Worm (Caenorhabditis elegans) whole organism, young adult: ENCODE results near the gene pals-16.

Source experiments
- D2030.7 ChIP-seq: fragments of 200-800 bp; sonication (Bioruptor generic); IDR thresholded peaks from 2 replicates; pipeline ENCODE4 v1.3.6; 2022; ENCODE audit warnings: missing genetic modification reagents, missing genetic modification characterization, missing compliant biosample characterization
- F10E7.11 ChIP-seq: sonication (generic microtip); optimal IDR thresholded peaks from 2 replicates; lab custom pipeline; 2017; ENCODE audit warnings: mild to moderate bottlenecking, missing genetic modification characterization, moderate library complexity, missing compliant biosample characterization
- F23B12.7 ChIP-seq: sonication (generic microtip); optimal IDR thresholded peaks from 2 replicates; lab custom pipeline; 2017; ENCODE audit warnings: missing genetic modification characterization, mild to moderate bottlenecking, missing compliant biosample characterization, antibody characterized with exemption, moderate library complexity; ENCODE audit not compliant: insufficient read depth
- F55B11.4 ChIP-seq: sonication (generic microtip); optimal IDR thresholded peaks from 2 replicates; lab custom pipeline; 2016; ENCODE audit warnings: missing compliant biosample characterization, missing genetic modification characterization, borderline replicate concordance; ENCODE audit not compliant: insufficient read depth
- F57A8.1 ChIP-seq: fragments of 200-800 bp; sonication (Bioruptor generic); optimal IDR thresholded peaks from 2 replicates; lab custom pipeline; 2018; ENCODE audit warnings: mild to moderate bottlenecking, missing genetic modification characterization, moderate library complexity, missing compliant biosample characterization
- K12H6.12 ChIP-seq: fragments of 200-800 bp; sonication (Bioruptor generic); optimal IDR thresholded peaks from 2 replicates; lab custom pipeline; 2018; ENCODE audit warnings: mild to moderate bottlenecking, missing genetic modification characterization, missing compliant biosample characterization
- T26A5.8 ChIP-seq: sonication (generic microtip); optimal IDR thresholded peaks from 2 replicates; lab custom pipeline; 2016; ENCODE audit warnings: missing genetic modification characterization, missing compliant biosample characterization
- Y53G8AR.9 ChIP-seq: fragments of 200-800 bp; sonication (Bioruptor generic); conservative IDR thresholded peaks from 2 replicates; pipeline ENCODE4 v1.3.6; 2022; ENCODE audit warnings: missing genetic modification reagents, missing genetic modification characterization, missing compliant biosample characterization
- ama-1 ChIP-seq, 3 experiments: fragments of 150-350 bp in 1 of 3; sonication (generic microtip) in 2 of 3; optimal IDR thresholded peaks; 2 replicates each; lab custom pipeline; 2014 to 2018; ENCODE audit warnings: missing biosample characterization in 2 of 3, missing genetic modification characterization in 2 of 3, missing genetic modification reagents in 2 of 3
- aptf-2 ChIP-seq: fragments of 200-800 bp; sonication (Bioruptor generic); conservative IDR thresholded peaks from 2 replicates; pipeline ENCODE4 v1.3.6; 2022; ENCODE audit warnings: missing genetic modification reagents, missing genetic modification characterization, missing compliant biosample characterization
- atf-7 ChIP-seq: sonication (generic microtip); optimal IDR thresholded peaks from 2 replicates; lab custom pipeline; 2017; ENCODE audit warnings: mild to moderate bottlenecking, missing genetic modification characterization, missing compliant biosample characterization
- ceh-100 ChIP-seq: fragments of 200-800 bp; sonication (Bioruptor generic); IDR thresholded peaks from 2 replicates; pipeline ENCODE4 v1.3.6; 2022; ENCODE audit warnings: missing genetic modification reagents, missing genetic modification characterization, missing compliant biosample characterization
- ceh-91 ChIP-seq: fragments of 200-800 bp; sonication (Bioruptor generic); IDR thresholded peaks from 2 replicates; pipeline ENCODE4 v1.3.6; 2022; ENCODE audit warnings: missing genetic modification reagents, missing genetic modification characterization, missing compliant biosample characterization
- efl-1 ChIP-seq: fragments of 150-350 bp; optimal IDR thresholded peaks from 2 replicates; lab custom pipeline; 2014; ENCODE audit warnings: missing biosample characterization, missing genetic modification reagents, missing genetic modification characterization
- ekl-4 ChIP-seq: fragments of 200-800 bp; sonication (Bioruptor generic); IDR thresholded peaks from 2 replicates; pipeline ENCODE4 v1.3.6; 2022; ENCODE audit warnings: missing genetic modification reagents, missing genetic modification characterization, missing compliant biosample characterization
- ets-4 ChIP-seq: fragments of 200-800 bp; sonication (Bioruptor generic); optimal IDR thresholded peaks from 2 replicates; lab custom pipeline; 2018; ENCODE audit warnings: mild to moderate bottlenecking, missing genetic modification characterization, missing compliant biosample characterization
- him-1 ChIP-seq: sonication (generic microtip); optimal IDR thresholded peaks from 2 replicates; lab custom pipeline; 2016; ENCODE audit warnings: missing genotype, missing genetic modification reagents, missing genetic modification characterization, missing compliant biosample characterization
- hlh-26 ChIP-seq: fragments of 200-800 bp; sonication (Bioruptor generic); conservative IDR thresholded peaks from 2 replicates; pipeline ENCODE4 v1.3.6; 2022; ENCODE audit warnings: missing genetic modification reagents, missing genetic modification characterization, missing compliant biosample characterization
- hmg-1.2 ChIP-seq: fragments of 200-800 bp; sonication (Bioruptor generic); IDR thresholded peaks from 2 replicates; pipeline ENCODE4 v1.3.6; 2022; ENCODE audit warnings: missing genetic modification reagents, missing genetic modification characterization, missing compliant biosample characterization
- hsf-1 ChIP-seq: fragments of 200-800 bp; sonication (Bioruptor generic); IDR thresholded peaks from 2 replicates; pipeline ENCODE4 v1.3.6; 2022; ENCODE audit warnings: missing genetic modification reagents, missing genetic modification characterization, missing compliant biosample characterization
- lin-54 ChIP-seq: fragments of 200-800 bp; sonication (Bioruptor generic); optimal IDR thresholded peaks from 2 replicates; lab custom pipeline; 2018; ENCODE audit warnings: mild to moderate bottlenecking, missing genetic modification characterization, missing compliant biosample characterization
- lir-1 ChIP-seq: fragments of 200-800 bp; sonication (Bioruptor generic); conservative IDR thresholded peaks from 2 replicates; pipeline ENCODE4 v1.3.6; 2022; ENCODE audit warnings: missing genetic modification reagents, missing genetic modification characterization, missing compliant biosample characterization
- madf-10 ChIP-seq: sonication (generic microtip); optimal IDR thresholded peaks from 2 replicates; lab custom pipeline; 2016; ENCODE audit warnings: mild to moderate bottlenecking, missing genetic modification characterization, missing compliant biosample characterization
- madf-3 ChIP-seq: fragments of 200-800 bp; sonication (Bioruptor generic); IDR thresholded peaks from 2 replicates; pipeline ENCODE4 v1.3.6; 2022; ENCODE audit warnings: missing genetic modification reagents, missing genetic modification characterization, missing compliant biosample characterization
- mcd-1 ChIP-seq: fragments of 200-800 bp; sonication (Bioruptor generic); IDR thresholded peaks from 2 replicates; pipeline ENCODE4 v1.3.6; 2022; ENCODE audit warnings: missing genetic modification reagents, missing genetic modification characterization, missing compliant biosample characterization
- nfya-2 ChIP-seq: fragments of 200-800 bp; sonication (Bioruptor generic); IDR thresholded peaks from 2 replicates; pipeline ENCODE4 v1.3.6; 2022; ENCODE audit warnings: missing genetic modification reagents, missing genetic modification characterization, missing compliant biosample characterization
- nfyb-1 ChIP-seq: fragments of 200-800 bp; sonication (Bioruptor generic); IDR thresholded peaks from 2 replicates; pipeline ENCODE4 v1.3.6; 2022; ENCODE audit warnings: missing genetic modification reagents, missing genetic modification characterization, missing compliant biosample characterization
- nhr-27 ChIP-seq: fragments of 200-800 bp; sonication (Bioruptor generic); optimal IDR thresholded peaks from 2 replicates; lab custom pipeline; 2018; ENCODE audit warnings: mild to moderate bottlenecking, missing genetic modification characterization, moderate library complexity, missing compliant biosample characterization
- nhr-80 ChIP-seq: sonication (generic microtip); optimal IDR thresholded peaks from 2 replicates; lab custom pipeline; 2016; ENCODE audit warnings: missing genetic modification characterization, missing compliant biosample characterization
- nhr-90 ChIP-seq: sonication (generic microtip); optimal IDR thresholded peaks from 2 replicates; lab custom pipeline; 2016; ENCODE audit warnings: missing genotype, mild to moderate bottlenecking, missing genetic modification characterization, missing compliant biosample characterization
- pbrm-1 ChIP-seq: fragments of 200-800 bp; sonication (Bioruptor generic); IDR thresholded peaks from 2 replicates; pipeline ENCODE4 v1.3.6; 2022; ENCODE audit warnings: missing genetic modification reagents, missing genetic modification characterization, missing compliant biosample characterization
- rcor-1 ChIP-seq: fragments of 200-800 bp; sonication (Bioruptor generic); IDR thresholded peaks from 2 replicates; pipeline ENCODE4 v1.3.6; 2022; ENCODE audit warnings: missing genetic modification reagents, missing genetic modification characterization, missing compliant biosample characterization
- sdz-38 ChIP-seq: sonication (generic microtip); optimal IDR thresholded peaks from 2 replicates; lab custom pipeline; 2016; ENCODE audit warnings: missing genotype, missing genetic modification characterization, missing compliant biosample characterization
- sea-2 ChIP-seq: fragments of 200-800 bp; sonication (Bioruptor generic); IDR thresholded peaks from 2 replicates; pipeline ENCODE4 v1.3.6; 2022; ENCODE audit warnings: missing genetic modification characterization, missing compliant biosample characterization
- unc-130 ChIP-seq: sonication (generic microtip); optimal IDR thresholded peaks from 2 replicates; lab custom pipeline; 2016; ENCODE audit warnings: missing genetic modification reagents, missing genetic modification characterization, missing compliant biosample characterization
- unc-62 ChIP-seq: fragments of 150-350 bp; optimal IDR thresholded peaks from 2 replicates; lab custom pipeline; 2014; ENCODE audit warnings: missing biosample characterization, missing genetic modification reagents, missing genetic modification characterization
- ztf-22 ChIP-seq: fragments of 200-800 bp; sonication (Bioruptor generic); optimal IDR thresholded peaks from 2 replicates; lab custom pipeline; 2018; ENCODE audit warnings: mild to moderate bottlenecking, missing genetic modification characterization, moderate library complexity, missing compliant biosample characterization
- ztf-28 ChIP-seq: fragments of 200-800 bp; sonication (Bioruptor generic); IDR thresholded peaks from 2 replicates; pipeline ENCODE4 v1.3.6; 2022; ENCODE audit warnings: missing genetic modification reagents, missing genetic modification characterization, missing compliant biosample characterization

pals-16 gene

ce11 chrIII:1413125-1413837 is 13.5 kb downstream of the pals-16 start (continued):
- TF ChIP-seq lir-1 (GFP tag; lab: Robert Waterston, UW) (no peak), madf-10 (no peak), unc-62 (no peak), nhr-27 (tag; lab: Kevin White, UChicago) (no peak), D2030.7 (no peak), ztf-22 (GFP tag; lab: Kevin White, UChicago) (no peak), Y53G8AR.9 (GFP tag; lab: Robert Waterston, UW) (no peak), F55B11.4 (tag; lab: Kevin White, UChicago) (no peak), madf-3 (peak; percentile 97), pbrm-1 (GFP tag; lab: Robert Waterston, UW) (no peak), him-1 (tag; lab: Kevin White, UChicago) (no peak), efl-1 (peak; percentile 23)

- TF ChIP-seq hsf-1 (GFP tag; lab: Robert Waterston, UW), result peak; percentile 42
- TF ChIP-seq ztf-28, result no peak
- peak; percentile 85 for TF ChIP-seq madf-3
- no peak for TF ChIP-seq ets-4 (GFP tag; lab: Kevin White, UChicago)
- peak; percentile 10 for TF ChIP-seq T26A5.8 (tag; lab: Kevin White, UChicago)
- TF ChIP-seq nhr-80 (tag; lab: Kevin White, UChicago), result peak; percentile 53
- peak; percentile 74 for TF ChIP-seq atf-7
- TF ChIP-seq hmg-1.2 (GFP tag; lab: Robert Waterston, UW), result 0 out of 2 replicates have a peak, but pooled peaks have one; percentile 9
- TF ChIP-seq rcor-1, result no peak
Measured at ce11 chrIII:1413890-1414613, 14.3 kb downstream of the pals-16 start, which contains the start of gene Y82E9BR.14. Gene Y82E9BR.14, minus strand, starts transcription at chrIII:1414116.

ce11 chrIII:1416571-1416970 is 16.8 kb downstream of the pals-16 start:
- TF ChIP-seq sdz-38 (no peak), madf-3 (peak; percentile 94), mcd-1 (GFP tag; lab: Robert Waterston, UW) (peak; percentile 33; the same call in 1 of the 2 replicates), lin-54 (GFP tag; lab: Kevin White, UChicago) (peak; percentile 19)

- TF ChIP-seq sea-2 (no peak), nhr-90 (tag; lab: Kevin White, UChicago) (no peak), hmg-1.2 (GFP tag; lab: Robert Waterston, UW) (no peak)
Measured at ce11 chrIII:1417090-1417489, 17.3 kb downstream of the pals-16 start, which contains the start of gene elc-1. Gene elc-1, minus strand, starts transcription at chrIII:1417190.

- TF ChIP-seq ceh-91 (GFP tag; lab: Robert Waterston, UW) (peak; percentile 74), F23B12.7 (tag; lab: Kevin White, UChicago) (peak; percentile 85), K12H6.12 (tag; lab: Kevin White, UChicago) (peak; percentile 78), nfyb-1 (GFP tag; lab: Robert Waterston, UW) (peak; percentile 94), ztf-22 (GFP tag; lab: Kevin White, UChicago) (no peak), aptf-2 (GFP tag; lab: Robert Waterston, UW) (no peak), pbrm-1 (GFP tag; lab: Robert Waterston, UW) (peak; percentile 56; the same call in 1 of the 2 replicates), T26A5.8 (tag; lab: Kevin White, UChicago) (no peak), ama-1 (optimal IDR thresholded peaks at IDR 0.05; lab: Kevin White, UChicago) (no peak), ama-1 (GFP tag; optimal IDR thresholded peaks at IDR 0.05; lab: Kevin White, UChicago) (no peak), F10E7.11 (no peak), ceh-100 (GFP tag; lab: Robert Waterston, UW) (peak; percentile 12; the same call in 1 of the 2 replicates), unc-62 (no peak), ekl-4 (GFP tag; lab: Robert Waterston, UW) (peak; percentile 74), unc-130 (GFP tag; lab: Kevin White, UChicago) (peak; percentile 34), hlh-26 (GFP tag; lab: Robert Waterston, UW) (no peak), nhr-27 (tag; lab: Kevin White, UChicago) (no peak), nfya-2 (GFP tag; lab: Robert Waterston, UW) (no peak), F57A8.1 (GFP tag; lab: Kevin White, UChicago) (no peak), ets-4 (GFP tag; lab: Kevin White, UChicago) (no peak), F55B11.4 (tag; lab: Kevin White, UChicago) (no peak)
Measured at ce11 chrIII:1418709-1419108, 18.9 kb downstream of the pals-16 start.
